Fruit fly (Drosophila melanogaster): Measurements from ENCODE around the gene CG15629.

Gene CG15629

DNA sequence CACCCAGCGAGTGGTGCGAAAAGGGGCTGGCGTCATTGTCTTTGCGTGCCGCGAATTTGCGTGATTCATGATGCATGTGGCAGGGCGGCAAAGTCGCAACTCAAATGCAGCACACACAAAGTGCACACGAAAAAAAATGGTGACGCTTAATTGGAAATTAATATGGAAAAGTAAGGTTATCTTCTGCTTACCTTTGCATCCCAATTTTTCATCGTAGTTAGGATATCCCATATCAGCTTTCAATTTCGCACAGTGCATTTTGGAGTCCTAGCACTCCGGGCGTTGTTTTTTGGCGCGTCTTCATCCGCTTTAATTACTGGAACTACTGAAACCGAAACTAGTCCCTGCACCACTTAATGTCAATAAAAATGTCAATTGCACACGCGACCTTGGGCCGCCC is 7.2 kb downstream of the CG15629 start:
- no peak for TF ChIP-seq CG17801 (GFP tag; optimal IDR thresholded peaks at IDR 0.05; ENCODE audit: partially characterized antibody)

DNA sequence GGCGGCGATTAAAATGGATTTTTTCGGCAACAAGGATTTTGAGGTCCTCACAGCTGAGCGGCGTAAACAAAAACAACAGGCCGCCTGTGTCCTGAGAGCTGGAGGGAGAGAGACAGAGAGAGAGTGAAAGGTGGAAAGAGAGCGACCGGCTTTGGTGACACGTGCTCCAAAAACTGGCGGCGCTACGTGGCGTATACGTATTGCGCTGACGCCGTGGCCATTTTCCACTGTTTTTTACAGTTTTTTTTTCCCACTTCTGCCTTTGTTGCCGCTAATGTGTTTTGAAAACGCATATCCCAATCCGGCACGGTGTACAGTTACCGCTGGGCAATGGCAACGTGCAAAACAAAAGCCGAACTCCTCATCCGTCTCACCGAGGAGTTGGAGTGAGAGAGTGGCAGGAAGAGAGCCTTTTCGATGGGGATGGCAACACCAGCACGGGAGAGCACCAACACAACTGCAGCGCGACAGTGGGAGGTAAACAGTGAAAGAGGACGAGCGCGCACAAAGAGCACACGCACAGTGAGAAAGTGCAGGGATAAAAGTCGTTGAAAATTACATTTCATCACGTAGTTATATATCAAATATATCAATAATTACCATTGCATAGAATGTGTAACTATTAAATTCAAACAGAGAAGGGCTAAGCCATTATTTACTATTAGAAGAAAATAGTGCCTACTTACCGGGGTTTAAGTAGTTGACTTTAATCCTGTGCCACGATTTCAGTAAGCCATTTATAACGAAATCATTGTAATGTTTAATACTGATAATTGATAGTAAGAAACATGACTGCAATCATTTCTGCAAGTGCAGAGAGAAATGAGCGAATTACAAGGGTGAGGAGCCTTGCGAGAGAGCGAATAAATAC is 7.9 kb downstream of the CG15629 start:
- TF ChIP-seq CG17801 (GFP tag; optimal IDR thresholded peaks at IDR 0.05; ENCODE audit: partially characterized antibody) = no peak

dm6 chr2L:4821319-4821717 is 8.5 kb downstream of the CG15629 start:
- TF ChIP-seq CG17801 (GFP tag; optimal IDR thresholded peaks at IDR 0.05; ENCODE audit: partially characterized antibody) = no peak

DNA sequence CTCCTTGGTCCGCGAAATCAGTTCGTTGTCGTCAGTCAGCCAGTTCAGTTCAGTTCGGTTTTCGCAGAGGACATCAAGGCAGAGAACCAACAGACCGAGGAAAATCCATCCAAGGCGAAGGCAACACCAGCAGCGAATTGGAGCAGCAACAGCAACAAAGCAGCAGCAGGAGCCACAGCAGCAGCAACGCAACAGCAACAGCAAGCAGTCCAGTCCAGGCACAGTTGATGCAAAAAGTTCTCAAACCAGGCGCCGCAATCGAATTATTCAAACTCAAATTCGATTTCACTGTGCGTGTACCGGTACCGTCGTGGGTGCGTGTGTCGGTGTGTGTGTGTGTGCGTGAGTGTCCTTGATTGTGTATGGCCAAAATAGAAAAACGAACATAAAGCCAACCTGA is 8.9 kb downstream of the CG15629 start, which contains the start of gene CG15628:
Gene CG15628, plus strand, starts transcription at position 18 of the 400 bp plus-strand sequence.
- no peak for TF ChIP-seq CG17801 (GFP tag; optimal IDR thresholded peaks at IDR 0.05; ENCODE audit: partially characterized antibody)

DNA sequence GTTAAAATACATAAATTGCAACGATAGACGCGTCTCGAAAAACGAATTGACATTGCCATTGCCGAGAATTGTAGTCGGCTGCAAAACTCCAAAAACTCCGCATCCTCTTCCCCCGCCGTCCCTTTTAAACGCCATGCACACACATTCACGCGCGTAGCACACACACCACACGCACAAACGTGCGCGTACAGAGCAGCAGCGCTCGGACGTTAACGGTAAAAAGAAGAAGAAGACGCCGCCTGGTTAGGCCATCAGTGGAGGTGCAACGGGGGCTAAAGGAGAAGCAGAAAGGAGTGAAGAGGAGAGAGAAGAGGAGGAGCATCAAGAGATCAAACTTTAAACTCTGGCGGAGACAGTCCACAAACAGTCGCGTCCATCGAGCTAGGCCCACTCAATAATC is 9.4 kb downstream of the CG15629 start:
- TF ChIP-seq CG17801 (GFP tag; optimal IDR thresholded peaks at IDR 0.05; ENCODE audit: partially characterized antibody) = no peak

DNA sequence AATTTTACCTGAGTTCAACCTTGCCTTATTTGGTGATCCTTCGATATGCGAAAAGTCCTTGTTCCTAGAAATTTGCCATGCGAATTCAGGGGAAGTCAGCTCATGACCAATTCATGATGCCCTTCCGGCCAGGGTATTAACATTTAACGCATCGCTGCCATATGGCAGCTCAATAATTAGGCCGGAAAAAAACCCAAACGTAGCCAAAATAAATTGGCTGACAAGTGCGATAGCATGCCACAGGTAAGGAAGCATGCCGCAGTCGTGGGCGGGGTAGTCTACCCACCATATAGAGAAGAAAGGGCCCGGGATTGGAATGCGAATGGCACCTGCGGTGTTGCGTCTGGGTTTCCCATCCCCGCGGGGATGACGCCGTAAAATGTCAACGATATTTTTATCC is 11.0 kb downstream of the CG15629 start:
- TF ChIP-seq CG17801 (GFP tag; optimal IDR thresholded peaks at IDR 0.05; ENCODE audit: partially characterized antibody) = no peak

dm6 chr2L:4825695-4826094 is 12.9 kb downstream of the CG15629 start:
- TF ChIP-seq CG17801 (GFP tag; optimal IDR thresholded peaks at IDR 0.05; ENCODE audit: partially characterized antibody) = no peak

DNA sequence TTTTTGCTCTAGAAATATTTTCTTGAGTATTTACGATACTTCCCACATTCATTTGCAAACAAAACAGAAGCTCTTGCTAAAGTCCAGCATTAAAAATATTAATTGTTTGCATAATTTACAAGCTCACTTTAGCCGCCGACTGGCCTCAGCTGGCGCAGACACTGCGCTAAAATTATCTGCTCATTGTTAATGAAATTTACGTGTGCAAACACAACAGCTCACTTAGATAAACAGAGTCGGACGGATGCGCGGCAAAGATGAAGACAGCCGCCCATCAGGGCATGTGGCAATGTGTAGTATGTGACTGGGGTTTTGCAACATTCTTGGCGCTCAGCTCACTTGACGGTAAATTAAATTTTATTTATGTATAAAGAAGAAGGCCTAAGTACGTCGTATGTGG is 16.2 kb downstream of the CG15629 start:
- no peak for TF ChIP-seq CG17801 (GFP tag; optimal IDR thresholded peaks at IDR 0.05; ENCODE audit: partially characterized antibody)

DNA sequence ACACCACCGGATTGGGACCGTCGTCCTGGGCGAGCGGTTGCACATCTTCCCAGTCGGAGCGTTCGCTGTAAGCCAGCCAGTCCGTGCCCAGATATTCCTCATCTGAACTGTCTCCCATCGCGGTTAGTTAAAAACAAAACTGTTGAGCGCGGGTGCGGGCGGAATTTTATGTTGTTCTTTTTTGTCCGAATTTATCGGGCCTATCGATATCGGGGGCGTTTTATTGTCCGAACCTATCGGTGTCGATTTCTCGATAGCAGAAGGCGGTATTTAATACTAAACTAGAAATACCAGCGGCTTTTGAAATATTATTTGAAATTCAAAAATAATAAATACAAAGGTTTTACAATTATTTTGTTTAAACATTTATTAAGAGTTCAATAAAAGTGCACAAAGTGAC is 17.7 kb downstream of the CG15629 start, which contains the start of gene Fnta:
Gene Fnta, minus strand, starts transcription at position 204 of the 400 bp plus-strand sequence.
- TF ChIP-seq CG17801 (GFP tag; optimal IDR thresholded peaks at IDR 0.05; ENCODE audit: partially characterized antibody) = peak; percentile 28

DNA sequence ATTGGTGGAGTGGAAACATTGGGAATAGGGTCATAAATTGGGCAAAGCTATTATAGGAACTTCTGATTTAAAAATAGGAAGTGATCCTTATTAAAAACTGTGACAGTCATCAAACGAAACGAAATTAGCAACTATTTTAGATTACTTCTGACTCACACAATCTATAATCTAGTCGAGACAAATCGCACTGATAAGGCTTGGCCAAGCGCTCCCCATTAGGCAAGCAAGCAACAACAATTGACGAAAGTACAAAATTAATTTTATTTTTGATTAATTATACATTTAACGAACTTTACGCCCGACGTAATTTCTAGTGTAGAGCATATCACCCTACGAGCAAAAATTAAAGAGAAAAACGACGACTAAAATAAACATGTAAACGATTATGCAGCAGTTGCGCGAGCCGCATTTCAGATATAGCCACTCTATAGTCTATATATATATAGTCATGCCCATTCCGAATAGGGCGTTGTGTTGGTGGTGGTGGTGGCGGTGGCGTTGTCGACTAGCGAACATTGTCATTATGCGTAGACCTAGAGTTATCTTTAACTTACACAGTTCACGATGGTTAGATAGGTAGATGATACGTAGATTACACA is 22.4 kb downstream of the CG15629 start, which contains the start of gene Ir25a:
Gene Ir25a, minus strand, starts transcription at position 210 of the 599 bp plus-strand sequence.
- TF ChIP-seq CG17801 (GFP tag; optimal IDR thresholded peaks at IDR 0.05; ENCODE audit: partially characterized antibody) = no peak

DNA sequence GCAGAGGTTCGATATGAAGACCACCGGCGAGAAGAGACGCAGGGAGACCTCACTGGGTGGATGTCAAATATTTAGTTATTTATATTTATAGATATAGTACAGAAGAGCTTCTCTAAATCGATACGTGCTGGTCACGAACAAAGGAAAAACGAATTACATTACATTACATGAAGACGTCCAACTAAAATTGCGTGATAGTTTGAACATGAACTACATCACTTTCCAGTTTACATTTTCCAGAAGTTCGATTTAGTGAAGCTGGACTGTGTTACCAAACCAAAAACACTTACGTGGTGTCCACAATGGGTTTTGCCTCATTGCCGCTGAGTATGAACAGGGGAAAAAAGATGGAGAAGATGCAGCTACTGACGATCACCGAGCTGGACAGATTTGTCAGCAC is 23.4 kb downstream of the CG15629 start:
- no peak for TF ChIP-seq CG17801 (GFP tag; optimal IDR thresholded peaks at IDR 0.05; ENCODE audit: partially characterized antibody)

DNA sequence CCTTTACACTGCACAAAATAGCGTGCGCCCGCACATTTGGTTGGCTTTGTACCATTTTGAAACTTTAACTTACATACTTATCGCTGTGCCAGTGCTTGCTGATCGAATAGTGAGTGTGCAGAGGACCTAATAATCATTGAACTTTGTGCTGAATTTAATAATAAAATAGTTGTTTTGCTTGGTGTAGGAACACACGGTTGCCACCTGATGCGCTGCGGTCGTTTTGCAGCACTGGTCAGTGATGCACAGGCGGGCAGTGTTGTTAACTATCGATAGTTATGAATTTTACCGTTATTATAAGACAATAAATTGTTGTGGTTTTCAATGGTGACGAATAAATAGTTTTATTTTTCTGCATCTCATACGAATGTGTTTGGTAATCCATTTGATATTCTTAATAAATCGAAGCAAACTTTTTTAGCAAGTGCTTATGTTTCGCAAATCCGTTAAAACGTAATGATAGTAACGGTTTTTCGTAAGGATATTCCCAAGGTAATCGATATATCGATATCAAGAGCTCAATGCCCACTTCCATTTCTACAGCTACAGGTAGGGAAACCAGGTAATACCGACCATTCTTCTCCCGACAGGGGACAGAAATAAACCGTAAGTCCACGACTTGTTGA is 25.1 kb downstream of the CG15629 start, which contains the start of the genes tank and CG12194:
Gene tank, minus strand, starts transcription at position 228 of the 626 bp plus-strand sequence.
Gene CG12194, plus strand, starts transcription at position 576 of the 626 bp plus-strand sequence.
- peak; percentile 93 for TF ChIP-seq CG17801 (GFP tag; optimal IDR thresholded peaks at IDR 0.05; ENCODE audit: partially characterized antibody)

DNA sequence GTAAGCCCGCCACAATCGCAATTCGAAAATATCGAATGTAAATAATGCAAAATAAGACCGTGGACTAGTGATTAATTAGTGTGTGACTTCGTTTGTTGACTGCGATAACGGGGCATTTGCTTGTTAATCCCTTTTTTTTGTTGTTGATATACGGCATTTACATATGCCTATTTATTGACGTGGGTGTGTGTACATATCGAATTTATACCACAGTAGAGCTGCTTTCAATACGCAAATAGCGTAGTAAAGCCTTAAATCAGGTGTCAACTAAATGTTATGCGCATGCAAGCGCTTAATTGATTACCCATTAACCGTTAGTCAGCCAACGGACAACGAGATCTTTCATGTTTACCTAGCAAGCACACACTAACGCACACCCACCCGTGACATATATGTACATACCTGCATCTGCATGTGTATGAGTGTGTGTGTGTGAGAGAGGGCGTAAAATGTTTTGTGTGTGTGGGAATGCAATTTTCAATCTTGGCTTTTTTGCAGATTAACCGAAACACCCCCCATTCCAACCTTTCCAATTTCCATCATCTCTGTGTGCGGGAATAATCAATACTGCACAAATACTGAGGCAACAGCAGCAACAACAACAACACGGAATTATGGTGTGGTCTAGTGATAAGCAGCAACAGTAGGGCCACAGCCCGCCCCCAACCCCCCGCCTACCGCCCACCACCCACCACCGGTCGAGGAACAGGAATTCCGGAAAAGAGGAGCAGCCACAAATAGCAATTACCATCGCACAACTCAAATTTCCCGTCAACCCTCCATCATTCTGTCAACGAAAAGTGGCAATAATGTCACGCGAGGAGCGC is 25.9 kb downstream of the CG15629 start:
- no peak for TF ChIP-seq CG17801 (GFP tag; optimal IDR thresholded peaks at IDR 0.05; ENCODE audit: partially characterized antibody)

dm6 chr2L:4846629-4847125 is 33.9 kb downstream of the CG15629 start:
- no peak for TF ChIP-seq CG17801 (GFP tag; optimal IDR thresholded peaks at IDR 0.05; ENCODE audit: partially characterized antibody)

Measured in ovary, adult (tissue).